Worm (Caenorhabditis elegans) whole organism, young adult: ENCODE data around the gene xpf-1.

Source experiments
- ama-1 ChIP-seq, 3 experiments: fragments of 150-350 bp in 1 of 3; sonication (generic microtip) in 2 of 3; optimal IDR thresholded peaks; 2 replicates each; lab custom pipeline; 2014 to 2018; ENCODE audit warnings: missing biosample characterization in 2 of 3, missing genetic modification characterization in 2 of 3, missing genetic modification reagents in 2 of 3
- gei-17 ChIP-seq: fragments of 200-800 bp; sonication (Bioruptor generic); optimal IDR thresholded peaks from 2 replicates; lab custom pipeline; 2018; ENCODE audit warnings: mild to moderate bottlenecking, missing genetic modification characterization, missing compliant biosample characterization
- ztf-26 ChIP-seq: sonication (generic microtip); optimal IDR thresholded peaks from 2 replicates; lab custom pipeline; 2017; ENCODE audit warnings: missing genetic modification characterization, missing compliant biosample characterization

- TF ChIP-seq gei-17 = no peak
- no peak for TF ChIP-seq ama-1 (optimal IDR thresholded peaks at IDR 0.05; lab: Kevin White, UChicago)
- TF ChIP-seq ama-1 (GFP tag; optimal IDR thresholded peaks at IDR 0.05; lab: Kevin White, UChicago) = no peak
- no peak for TF ChIP-seq ztf-26 (tag; lab: Kevin White, UChicago)
Observed at ce11 chrII:11733850-11734249, 37.9 kb downstream of the xpf-1 start.
